Worm (Caenorhabditis elegans): ENCODE measurements around the gene F01D4.8.

DNA sequence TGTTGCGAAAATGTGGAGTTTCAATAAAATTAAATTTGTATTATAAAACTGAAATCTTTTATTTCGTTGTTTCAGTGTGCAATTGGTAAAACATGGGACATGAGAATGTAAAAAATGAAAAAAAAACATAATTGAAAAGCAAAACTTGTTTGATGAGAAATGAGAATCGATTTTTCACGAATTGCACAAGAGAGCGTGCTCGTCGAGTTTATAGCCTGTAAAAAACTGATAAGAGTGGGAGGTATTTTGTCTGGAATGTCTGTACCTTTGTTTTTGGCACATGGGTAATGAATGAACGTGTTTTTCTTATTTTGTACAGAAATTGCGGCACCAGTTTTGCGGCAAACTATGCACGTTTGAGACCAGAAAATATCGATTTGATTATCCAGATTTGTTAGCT is 29.7 kb upstream of the F01D4.8 start:
- TF ChIP-seq unc-62 (GFP tag; optimal IDR thresholded peaks at IDR 0.05), result no peak
- TF ChIP-seq lin-13 (tag; optimal IDR thresholded peaks at IDR 0.05), result no peak
- no peak for TF ChIP-seq pha-4 (tag; optimal IDR thresholded peaks at IDR 0.05)
- TF ChIP-seq unc-120 (tag; optimal IDR thresholded peaks at IDR 0.05; ENCODE audit: poor library complexity, severe bottlenecking), result no peak
- no peak for TF ChIP-seq elt-1 (tag; optimal IDR thresholded peaks at IDR 0.05; ENCODE audit: borderline replicate concordance, insufficient read depth)
- no peak for TF ChIP-seq ham-2 (GFP tag; optimal IDR thresholded peaks at IDR 0.05)
- TF ChIP-seq ces-1 (GFP tag; optimal IDR thresholded peaks at IDR 0.05), result no peak
- no peak for TF ChIP-seq ztf-11 (tag; optimal IDR thresholded peaks at IDR 0.05)
- TF ChIP-seq nhr-28 (tag; optimal IDR thresholded peaks at IDR 0.05), result no peak
- no peak for TF ChIP-seq elt-3 (tag; optimal IDR thresholded peaks at IDR 0.05)
